Worm (Caenorhabditis elegans): ENCODE measurements around the gene C07B5.4.

DNA sequence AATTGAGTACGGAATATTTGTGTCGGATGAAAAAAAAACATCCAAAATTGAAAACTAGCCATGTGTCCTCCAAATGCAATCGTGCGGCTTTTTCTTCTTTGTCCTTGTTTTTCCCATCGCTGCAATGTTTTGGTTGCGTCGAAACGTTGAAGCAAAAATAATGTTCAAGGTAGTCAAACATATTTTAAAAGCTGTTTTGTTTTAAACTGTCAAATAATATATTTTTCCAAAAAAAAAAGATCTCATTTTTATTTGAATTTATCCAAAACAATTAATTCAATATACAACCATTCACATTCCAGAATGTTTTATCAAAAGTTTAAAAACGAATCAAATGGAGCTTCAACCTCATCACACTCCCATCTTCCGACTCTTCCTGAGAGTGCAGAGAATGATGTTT, 10.7 kb upstream of the C07B5.4 start, which contains the start of gene C07B5.6:
- TF ChIP-seq snpc-4 (tag; optimal IDR thresholded peaks at IDR 0.05) = no peak
- TF ChIP-seq elt-1 (tag; optimal IDR thresholded peaks at IDR 0.05; ENCODE audit: borderline replicate concordance, insufficient read depth) = no peak
- TF ChIP-seq blmp-1 (tag; optimal IDR thresholded peaks at IDR 0.05) = no peak
- TF ChIP-seq cnd-1 (tag; optimal IDR thresholded peaks at IDR 0.05) = no peak
- no peak for TF ChIP-seq zip-8 (tag; optimal IDR thresholded peaks at IDR 0.05)
